Fruit fly (Drosophila melanogaster) whole organism, embryonic: ENCODE measurements around the gene Cpr65Aw.

Source experiments
- ATbp ChIP-seq: fragments of 200-800 bp; sonication (Bioruptor generic); optimal IDR thresholded peaks from 2 replicates; lab custom pipeline; 2017; ENCODE audit warnings: missing biosample characterization, mild to moderate bottlenecking, missing genetic modification characterization, missing genetic modification reagents
- Abd-B ChIP-seq: fragments of 200-800 bp; sonication (Bioruptor generic); optimal IDR thresholded peaks from 2 replicates; lab custom pipeline; 2018; ENCODE audit warnings: missing biosample characterization, mild to moderate bottlenecking, missing genetic modification characterization, moderate library complexity
- CG12391 ChIP-seq: fragments of 200-800 bp; sonication (Bioruptor generic); optimal IDR thresholded peaks from 3 replicates; lab custom pipeline; 2018; ENCODE audit warnings: missing biosample characterization, mild to moderate bottlenecking, missing genetic modification characterization, moderate library complexity
- CG13287 ChIP-seq: fragments of 200-800 bp; sonication (Bioruptor generic); IDR thresholded peaks from 2 replicates; pipeline ENCODE4 v1.3.6; 2022; ENCODE audit warnings: missing biosample characterization, missing genetic modification characterization; ENCODE audit not compliant: partially characterized antibody
- CG14965 ChIP-seq: fragments of 200-800 bp; sonication (Bioruptor generic); optimal IDR thresholded peaks from 2 replicates; lab custom pipeline; 2016; ENCODE audit warnings: missing biosample characterization, missing genetic modification characterization, borderline replicate concordance
- CG15011 ChIP-seq: fragments of 200-800 bp; sonication (Bioruptor generic); optimal IDR thresholded peaks from 3 replicates; lab custom pipeline; 2018; ENCODE audit warnings: missing biosample characterization, mild to moderate bottlenecking, missing genetic modification characterization
- CG1529 ChIP-seq: fragments of 200-800 bp; sonication (Bioruptor generic); optimal IDR thresholded peaks from 3 replicates; lab custom pipeline; 2018; ENCODE audit warnings: missing biosample characterization, missing genetic modification characterization
- CG15479 ChIP-seq: fragments of 200-800 bp; sonication (Bioruptor generic); optimal IDR thresholded peaks from 3 replicates; lab custom pipeline; 2019; ENCODE audit warnings: missing biosample characterization, mild to moderate bottlenecking, missing genetic modification characterization, moderate library complexity
- CG18476 ChIP-seq: fragments of 200-800 bp; sonication (Bioruptor generic); optimal IDR thresholded peaks from 2 replicates; lab custom pipeline; 2016; ENCODE audit warnings: missing biosample characterization, mild to moderate bottlenecking, missing genetic modification characterization
- CG2712 ChIP-seq: fragments of 200-800 bp; optimal IDR thresholded peaks from 3 replicates; lab custom pipeline; 2019; ENCODE audit warnings: missing biosample characterization, mild to moderate bottlenecking, missing genetic modification characterization, moderate library complexity
- CG31388 ChIP-seq: fragments of 200-800 bp; sonication (Bioruptor generic); optimal IDR thresholded peaks from 2 replicates; lab custom pipeline; 2016; ENCODE audit warnings: missing biosample characterization, missing genetic modification characterization
- CG32532 ChIP-seq: fragments of 200-800 bp; sonication (Bioruptor generic); IDR thresholded peaks from 2 replicates; pipeline ENCODE4 v1.3.6; 2022; ENCODE audit warnings: missing biosample characterization, missing genetic modification characterization
- CG33557 ChIP-seq: fragments of 200-800 bp; sonication (Bioruptor generic); optimal IDR thresholded peaks from 2 replicates; lab custom pipeline; 2019; ENCODE audit warnings: missing biosample characterization, mild to moderate bottlenecking, missing genetic modification characterization, moderate library complexity
- CG34376 ChIP-seq: fragments of 200-800 bp; sonication (Bioruptor generic); optimal IDR thresholded peaks from 2 replicates; lab custom pipeline; 2018; ENCODE audit warnings: missing biosample characterization, mild to moderate bottlenecking, missing genetic modification characterization
- CG34422 ChIP-seq: fragments of 200-800 bp; sonication (Bioruptor generic); IDR thresholded peaks from 3 replicates; pipeline ENCODE4 v1.3.6; 2022; ENCODE audit warnings: missing biosample characterization, missing genetic modification characterization
- CG4424 ChIP-seq: fragments of 200-800 bp; sonication (Bioruptor generic); optimal IDR thresholded peaks from 3 replicates; lab custom pipeline; 2016; ENCODE audit warnings: missing biosample characterization, missing genetic modification characterization
- CG6254 ChIP-seq: fragments of 200-800 bp; sonication (Bioruptor generic); optimal IDR thresholded peaks from 3 replicates; lab custom pipeline; 2017; ENCODE audit warnings: mild to moderate bottlenecking, missing biosample characterization, missing genetic modification reagents, missing genetic modification characterization
- CG6689 ChIP-seq: fragments of 200-800 bp; sonication (Bioruptor generic); IDR thresholded peaks from 2 replicates; pipeline ENCODE4 v1.3.6; 2022; ENCODE audit warnings: missing biosample characterization, missing genetic modification characterization
- CG6765 ChIP-seq: fragments of 200-800 bp; sonication (Bioruptor generic); optimal IDR thresholded peaks from 3 replicates; lab custom pipeline; 2017; ENCODE audit warnings: missing biosample characterization, mild to moderate bottlenecking, missing genetic modification characterization
- CG9437 ChIP-seq: fragments of 200-800 bp; sonication (Bioruptor generic); optimal IDR thresholded peaks from 2 replicates; lab custom pipeline; 2018; ENCODE audit warnings: missing biosample characterization, mild to moderate bottlenecking, missing genetic modification characterization
- CG9609 ChIP-seq: fragments of 200-800 bp; sonication (Bioruptor generic); optimal IDR thresholded peaks from 3 replicates; lab custom pipeline; 2016; ENCODE audit warnings: missing biosample characterization, missing genetic modification characterization
- CHES-1-like ChIP-seq: fragments of 200-800 bp; sonication (Bioruptor generic); optimal IDR thresholded peaks from 2 replicates; lab custom pipeline; 2016; ENCODE audit warnings: missing biosample characterization, missing genetic modification characterization
- Dad ChIP-seq: fragments of 200-800 bp; sonication (Bioruptor generic); optimal IDR thresholded peaks from 3 replicates; lab custom pipeline; 2016; ENCODE audit warnings: missing biosample characterization, missing genetic modification characterization
- Dip2 ChIP-seq: fragments of 200-800 bp; sonication (Bioruptor generic); IDR thresholded peaks from 2 replicates; pipeline ENCODE4 v1.3.6; 2022; ENCODE audit warnings: missing biosample characterization, missing genetic modification characterization
- ERR ChIP-seq: fragments of 200-800 bp; sonication (Bioruptor generic); optimal IDR thresholded peaks from 2 replicates; lab custom pipeline; 2016; ENCODE audit warnings: missing biosample characterization, missing genetic modification characterization
- Hand ChIP-seq: fragments of 200-800 bp; sonication (Bioruptor generic); optimal IDR thresholded peaks from 2 replicates; lab custom pipeline; 2017; ENCODE audit warnings: mild to moderate bottlenecking, missing biosample characterization, missing genetic modification reagents, missing genetic modification characterization
- Hmx ChIP-seq: fragments of 200-800 bp; sonication (Bioruptor generic); optimal IDR thresholded peaks from 2 replicates; lab custom pipeline; 2016; ENCODE audit warnings: missing biosample characterization, missing genetic modification characterization
- Hr78 ChIP-seq, 2 experiments: fragments of 200-800 bp in 1 of 2; fragments of >200 bp in 1 of 2; sonication (Bioruptor generic) in 1 of 2; optimal IDR thresholded peaks; 2 replicates each; lab custom pipeline; 2017 to 2019; ENCODE audit warnings: missing biosample characterization in 2 of 2, missing genetic modification characterization in 2 of 2, mild to moderate bottlenecking in 1 of 2, moderate library complexity in 1 of 2
- MESR4 ChIP-seq: fragments of 200-800 bp; sonication (Bioruptor generic); optimal IDR thresholded peaks from 2 replicates; lab custom pipeline; 2018; ENCODE audit warnings: missing biosample characterization, mild to moderate bottlenecking, missing genetic modification characterization, moderate library complexity
- NC2α ChIP-seq: fragments of 200-800 bp; sonication (Bioruptor generic); optimal IDR thresholded peaks from 2 replicates; lab custom pipeline; 2016; ENCODE audit warnings: missing biosample characterization, missing genetic modification characterization
- Oli ChIP-seq: fragments of 200-800 bp; sonication (Bioruptor generic); optimal IDR thresholded peaks from 2 replicates; lab custom pipeline; 2018; ENCODE audit warnings: missing biosample characterization, mild to moderate bottlenecking, missing genetic modification characterization, moderate library complexity
- Rfx ChIP-seq: fragments of 200-800 bp; sonication (Bioruptor generic); IDR thresholded peaks from 2 replicates; pipeline ENCODE4 v1.3.6; 2022; ENCODE audit warnings: missing biosample characterization, missing genetic modification characterization
- Rx ChIP-seq: fragments of 200-800 bp; sonication (Bioruptor generic); IDR thresholded peaks from 2 replicates; pipeline ENCODE4 v1.3.6; 2022; ENCODE audit warnings: missing biosample characterization, missing genetic modification characterization
- Side ChIP-seq: fragments of 200-800 bp; sonication (Bioruptor generic); optimal IDR thresholded peaks from 2 replicates; lab custom pipeline; 2016; ENCODE audit warnings: missing biosample characterization, missing genetic modification characterization
- Xbp1 ChIP-seq: fragments of 200-800 bp; sonication (Bioruptor generic); optimal IDR thresholded peaks from 3 replicates; lab custom pipeline; 2016; ENCODE audit warnings: missing biosample characterization, mild to moderate bottlenecking, missing genetic modification characterization
- aop ChIP-seq: fragments of 200-800 bp; sonication (Bioruptor generic); IDR thresholded peaks from 2 replicates; pipeline ENCODE4 v1.3.6; 2022; ENCODE audit warnings: missing biosample characterization, missing genetic modification characterization
- bcd ChIP-seq: fragments of 200-800 bp; sonication (Bioruptor generic); optimal IDR thresholded peaks from 2 replicates; lab custom pipeline; 2017; ENCODE audit warnings: missing biosample characterization, mild to moderate bottlenecking, missing genetic modification characterization
- bsh ChIP-seq, 2 experiments: fragments of 200-800 bp; sonication (Bioruptor generic); optimal IDR thresholded peaks; 2 replicates each; lab custom pipeline; 2017 to 2018; ENCODE audit warnings: mild to moderate bottlenecking in 2 of 2, missing biosample characterization in 2 of 2, missing genetic modification characterization in 2 of 2, moderate library complexity in 1 of 2
- caup ChIP-seq: fragments of 200-800 bp; sonication (Bioruptor generic); optimal IDR thresholded peaks from 3 replicates; lab custom pipeline; 2017; ENCODE audit warnings: missing biosample characterization, mild to moderate bottlenecking, missing genetic modification characterization, moderate library complexity; ENCODE audit not compliant: severe bottlenecking
- danr ChIP-seq: fragments of 200-800 bp; sonication (Bioruptor generic); IDR thresholded peaks from 2 replicates; pipeline ENCODE4 v1.3.6; 2022; ENCODE audit warnings: missing biosample characterization, missing genetic modification characterization
- dpn ChIP-seq, 2 experiments: fragments of 200-800 bp; sonication (Bioruptor generic); optimal IDR thresholded peaks; 3 replicates each; lab custom pipeline; 2016; ENCODE audit warnings: missing biosample characterization in 2 of 2, missing genetic modification characterization in 2 of 2
- grau ChIP-seq: fragments of 200-800 bp; optimal IDR thresholded peaks from 3 replicates; lab custom pipeline; 2019; ENCODE audit warnings: missing biosample characterization, mild to moderate bottlenecking, missing genetic modification characterization, moderate library complexity
- inv ChIP-seq: fragments of 200-800 bp; sonication (Bioruptor generic); IDR thresholded peaks from 2 replicates; pipeline ENCODE4 v1.3.6; 2022; ENCODE audit warnings: missing biosample characterization, missing genetic modification characterization; ENCODE audit not compliant: partially characterized antibody
- pan ChIP-seq, 4 experiments: fragments of >200 bp in 3 of 4; fragments of 200-800 bp in 1 of 4; sonication (Bioruptor generic) in 1 of 4; optimal IDR thresholded peaks in 3 of 4; IDR thresholded peaks in 1 of 4; 2 replicates each; pipeline versions ENCODE4 v1.3.6 to Lab custom; 2017 to 2022; ENCODE audit warnings: missing biosample characterization in 2 of 4, missing genetic modification characterization in 2 of 4, mixed read lengths in 1 of 4
- ro ChIP-seq: fragments of 200-800 bp; sonication (Bioruptor generic); IDR thresholded peaks from 2 replicates; pipeline ENCODE4 v1.3.6; 2022; ENCODE audit warnings: missing biosample characterization, missing genetic modification characterization
- run ChIP-seq: fragments of 200-800 bp; sonication (Bioruptor generic); optimal IDR thresholded peaks from 3 replicates; lab custom pipeline; 2018; ENCODE audit warnings: missing biosample characterization, mild to moderate bottlenecking, missing genetic modification characterization
- sens-2 ChIP-seq: fragments of 200-800 bp; sonication (Bioruptor generic); IDR thresholded peaks from 2 replicates; pipeline ENCODE4 v1.3.6; 2022; ENCODE audit warnings: missing biosample characterization, missing genetic modification characterization
- unpg ChIP-seq: fragments of 200-800 bp; sonication (Bioruptor generic); optimal IDR thresholded peaks from 3 replicates; lab custom pipeline; 2018; ENCODE audit warnings: missing biosample characterization, mild to moderate bottlenecking, missing genetic modification characterization, moderate library complexity
- wdn ChIP-seq: fragments of 200-800 bp; sonication (Bioruptor generic); IDR thresholded peaks from 2 replicates; pipeline ENCODE4 v1.3.6; 2022; ENCODE audit warnings: missing biosample characterization, missing genetic modification characterization
- yki ChIP-seq: fragments of >200 bp; optimal IDR thresholded peaks from 3 replicates; lab custom pipeline; 2018

The Cpr65Aw gene

dm6 chr3L:6181776-6182175 lies 39.6 kb upstream of the Cpr65Aw start, which contains the start of gene CG10274 (continued):
- TF ChIP-seq CG33557 (GFP tag; lab: Kevin White, UChicago) (peak; percentile 73), inv (no peak), CG4424 (GFP tag; lab: Kevin White, UChicago) (peak; percentile 85), Dad (GFP tag; lab: Kevin White, UChicago) (peak; percentile 49), ERR (GFP tag; lab: Kevin White, UChicago) (no peak), yki (no peak), NC2α (GFP tag; lab: Kevin White, UChicago) (peak; percentile 35), CG15011 (GFP tag; lab: Kevin White, UChicago) (no peak), CG34376 (GFP tag; lab: Kevin White, UChicago) (peak; percentile 41), Rx (GFP tag; lab: Robert Waterston, UW) (no peak), CG15479 (GFP tag; lab: Kevin White, UChicago) (no peak), CG6689 (GFP tag; lab: Robert Waterston, UW) (peak; percentile 34; the same call in 1 of the 2 replicates), danr (GFP tag; lab: Robert Waterston, UW) (no peak), CG14965 (GFP tag; lab: Kevin White, UChicago) (no peak), Dip2 (no peak), Hand (GFP tag; lab: Kevin White, UChicago) (no peak), unpg (GFP tag; lab: Kevin White, UChicago) (no peak), CHES-1-like (GFP tag; lab: Kevin White, UChicago) (peak; percentile 79), CG18476 (GFP tag; lab: Kevin White, UChicago) (peak; percentile 44), pan (optimal IDR thresholded peaks at IDR 0.05; lab: Kevin White, UChicago) (no peak), pan (GFP tag; optimal IDR thresholded peaks at IDR 0.05 in 1 of 2, IDR thresholded peaks at IDR 0.05 in 1 of 2) (peak in 1 of 2 experiments; percentile 55), MESR4 (GFP tag; lab: Kevin White, UChicago) (no peak), ATbp (no peak), Xbp1 (peak; percentile 87), Side (GFP tag; lab: Kevin White, UChicago) (peak; percentile 58), Hmx (GFP tag; lab: Kevin White, UChicago) (no peak), caup (GFP tag; lab: Kevin White, UChicago) (no peak), dpn (GFP tag; optimal IDR thresholded peaks at IDR 0.05; lab: Kevin White, UChicago) (peak; percentile 72 to 81), CG32532 (GFP tag; lab: Robert Waterston, UW) (peak; percentile 66), CG13287 (GFP tag; lab: Robert Waterston, UW) (no peak; the same call in 1 of the 2 replicates), CG1529 (GFP tag; lab: Kevin White, UChicago) (no peak), CG6254 (GFP tag; lab: Kevin White, UChicago) (no peak), CG2712 (tag; lab: Kevin White, UChicago) (peak; percentile 83), Rfx (GFP tag; lab: Robert Waterston, UW) (peak; percentile 86), aop (no peak), CG34422 (GFP tag; lab: Robert Waterston, UW) (peak; percentile 77; the same call in 2 of the 3 replicates), ro (GFP tag; lab: Robert Waterston, UW) (peak; percentile 48; the same call in 1 of the 2 replicates), CG12391 (peak; percentile 89), run (tag; lab: Kevin White, UChicago) (no peak), sens-2 (no peak), Hr78 (GFP tag; optimal IDR thresholded peaks at IDR 0.05; lab: Kevin White, UChicago) (no peak), bsh (GFP tag; optimal IDR thresholded peaks at IDR 0.05; lab: Kevin White, UChicago) (peak in 1 of 2 experiments; percentile 68), Abd-B (GFP tag; lab: Kevin White, UChicago) (peak; percentile 79), CG9609 (peak; percentile 67), CG31388 (GFP tag; lab: Kevin White, UChicago) (no peak), CG6765 (GFP tag; lab: Kevin White, UChicago) (peak; percentile 43), wdn (GFP tag; lab: Robert Waterston, UW) (peak; percentile 40; the same call in 1 of the 2 replicates), Oli (peak; percentile 68), grau (tag; lab: Kevin White, UChicago) (peak; percentile 83), bcd (GFP tag; lab: Kevin White, UChicago) (peak; percentile 78), CG9437 (GFP tag; lab: Kevin White, UChicago) (peak; percentile 67)
